Fruit fly (Drosophila melanogaster) whole organism: ENCODE data around the gene Or82a.

ENCODE experiments used
- CG8478 ChIP-seq: fragments of >200 bp; optimal IDR thresholded peaks from 2 replicates; lab custom pipeline; 2018; ENCODE audit warnings: inconsistent platforms
- pan ChIP-seq: fragments of >200 bp; optimal IDR thresholded peaks from 2 replicates; lab custom pipeline; 2017

DNA sequence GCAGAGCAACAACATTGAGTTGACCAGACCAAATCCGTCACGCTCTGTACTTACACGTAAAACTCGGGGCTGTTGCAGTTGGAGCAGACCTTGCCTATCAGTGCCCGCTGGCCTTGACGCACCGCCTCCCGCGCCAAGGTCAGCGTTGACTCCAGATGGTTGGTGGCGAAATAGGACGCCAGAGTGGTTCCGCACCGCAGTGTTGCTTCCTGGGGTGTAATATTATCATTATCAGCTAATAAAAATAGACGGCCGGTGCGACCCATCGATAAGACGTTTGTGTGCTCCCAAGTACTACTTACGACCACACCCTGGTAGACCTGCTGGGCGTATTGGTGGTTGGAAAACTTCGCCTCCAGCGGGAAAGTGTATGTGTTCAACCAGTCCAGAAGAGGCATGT, 28.3 kb upstream of the Or82a start:
- TF ChIP-seq pan (no peak), CG8478 (lab: Kevin White, UChicago) (no peak)
